Worm (Caenorhabditis elegans) whole organism, L4 larva: ENCODE data around the gene clc-23.

Experiments
- fos-1 ChIP-seq: fragments of 150-350 bp; optimal IDR thresholded peaks from 2 replicates; lab custom pipeline; 2014; ENCODE audit warnings: missing biosample characterization, missing genetic modification characterization
- gei-8 ChIP-seq: fragments of 200-800 bp; sonication (Bioruptor generic); optimal IDR thresholded peaks from 2 replicates; lab custom pipeline; 2018; ENCODE audit warnings: mild to moderate bottlenecking, missing genetic modification characterization, missing compliant biosample characterization
- lir-3 ChIP-seq: sonication (generic microtip); optimal IDR thresholded peaks from 2 replicates; lab custom pipeline; 2016; ENCODE audit warnings: mild to moderate bottlenecking, missing genetic modification characterization, missing compliant biosample characterization
- mdl-1 ChIP-seq, 2 experiments: fragments of 150-350 bp in 1 of 2; sonication (generic microtip) in 1 of 2; optimal IDR thresholded peaks; 2 replicates each; lab custom pipeline; 2014 to 2017; ENCODE audit warnings: missing biosample characterization in 2 of 2, missing genetic modification characterization in 2 of 2
- mep-1 ChIP-seq: fragments of 150-350 bp; sonication (generic microtip); optimal IDR thresholded peaks from 3 replicates; lab custom pipeline; 2014; ENCODE audit warnings: missing biosample characterization, missing genetic modification characterization
- nhr-28 ChIP-seq: fragments of 150-350 bp; optimal IDR thresholded peaks from 2 replicates; lab custom pipeline; 2014; ENCODE audit warnings: missing biosample characterization, missing genetic modification characterization
- nhr-77 ChIP-seq: fragments of 150-350 bp; optimal IDR thresholded peaks from 2 replicates; lab custom pipeline; 2014; ENCODE audit warnings: missing biosample characterization, missing genetic modification characterization
- pqm-1 ChIP-seq: sonication (generic microtip); optimal IDR thresholded peaks from 2 replicates; lab custom pipeline; 2017; ENCODE audit warnings: missing biosample characterization, missing genetic modification characterization
- skn-1 ChIP-seq: fragments of 150-350 bp; optimal IDR thresholded peaks from 2 replicates; lab custom pipeline; 2014; ENCODE audit warnings: missing biosample characterization, missing genetic modification characterization
- spr-3 ChIP-seq: fragments of 200-800 bp; sonication (Bioruptor generic); optimal IDR thresholded peaks from 2 replicates; lab custom pipeline; 2018; ENCODE audit warnings: mild to moderate bottlenecking, missing genetic modification characterization, missing compliant biosample characterization
- zip-2 ChIP-seq: fragments of 150-350 bp; optimal IDR thresholded peaks from 2 replicates; lab custom pipeline; 2014; ENCODE audit warnings: missing biosample characterization, missing genetic modification characterization

ce11 chrIII:1028233-1028632 lies 7.5 kb downstream of the clc-23 start:
- no peak for TF ChIP-seq mep-1 (tag; lab: Kevin White, UChicago)
- TF ChIP-seq skn-1 (tag; lab: Kevin White, UChicago) = no peak
- TF ChIP-seq lir-3 (tag; lab: Kevin White, UChicago) = no peak
- TF ChIP-seq gei-8 = no peak
- no peak for TF ChIP-seq zip-2 (tag; lab: Kevin White, UChicago)
- TF ChIP-seq spr-3 (GFP tag; lab: Kevin White, UChicago) = no peak
- TF ChIP-seq nhr-77 (tag; lab: Kevin White, UChicago) = no peak
- TF ChIP-seq nhr-28 = peak; percentile 35
- peak; percentile 70 for TF ChIP-seq pqm-1 (tag; lab: Kevin White, UChicago)
- no peak for TF ChIP-seq fos-1 (tag; lab: Kevin White, UChicago)
- no peak for TF ChIP-seq mdl-1 (tag; optimal IDR thresholded peaks at IDR 0.05; lab: Kevin White, UChicago)
